Worm (Caenorhabditis elegans) whole organism, L4/young adult: Measurements from ENCODE around the gene F08G12.1.

Source experiments
- W03F9.2 ChIP-seq: fragments of 150-350 bp; optimal IDR thresholded peaks from 2 replicates; lab custom pipeline; 2014; ENCODE audit warnings: missing biosample characterization, missing genetic modification characterization
- dao-5 ChIP-seq: sonication (generic microtip); optimal IDR thresholded peaks from 2 replicates; lab custom pipeline; 2016; ENCODE audit warnings: missing genotype, missing genetic modification characterization, moderate library complexity, missing compliant biosample characterization

ce11 chrX:11290528-11290927 is 15.1 kb downstream of the F08G12.1 start:
- no peak for TF ChIP-seq W03F9.2
- no peak for TF ChIP-seq dao-5 (tag; lab: Kevin White, UChicago)
